Worm (Caenorhabditis elegans): ENCODE data around the gene K08F9.1.

K08F9.1 gene

DNA sequence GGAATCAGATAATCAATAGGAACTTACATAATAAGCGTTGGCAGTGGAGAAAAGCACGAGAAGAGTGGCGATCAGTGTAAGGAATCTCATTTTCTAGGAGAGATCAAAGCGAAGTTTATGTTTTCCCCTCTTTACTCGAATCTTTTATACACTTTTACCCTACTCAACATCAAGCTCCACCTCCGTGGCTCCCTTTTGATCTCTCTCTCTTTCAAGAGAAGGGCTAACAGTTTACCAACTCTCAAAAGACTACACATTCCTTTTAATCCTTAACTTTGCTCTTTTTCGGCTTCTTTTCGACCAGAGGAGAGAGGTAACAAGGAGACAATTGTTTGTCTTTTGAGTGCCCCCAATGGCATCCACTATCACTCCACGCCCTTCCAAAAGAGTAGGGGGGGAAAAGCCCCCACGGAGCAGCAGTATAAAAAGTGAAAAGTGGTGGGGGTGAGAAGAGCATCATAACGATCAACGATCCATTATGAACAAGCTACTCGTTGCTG is 55.9 kb downstream of the K08F9.1 start, which contains the start of the genes C01G10.15 and C01G10.6:
Gene C01G10.15 (minus strand): TSS at position 101 of the 500 bp plus-strand sequence.
Gene C01G10.6 (plus strand): TSS at position 450 of the 500 bp plus-strand sequence.
- no peak for TF ChIP-seq mbf-1 (tag; optimal IDR thresholded peaks at IDR 0.05)
- peak; percentile 0 for TF ChIP-seq sma-9 (GFP tag; optimal IDR thresholded peaks at IDR 0.05)
- no peak for TF ChIP-seq sma-9 (tag; optimal IDR thresholded peaks at IDR 0.05)
- no peak for TF ChIP-seq nhr-11 (tag; optimal IDR thresholded peaks at IDR 0.05)

Measured in whole organism, L2 larva.